Fruit fly (Drosophila melanogaster) whole organism, adult: ENCODE results near the gene unk.

ENCODE experiments used
- CG12768 ChIP-seq: fragments of 200-800 bp; sonication (Bioruptor generic); optimal IDR thresholded peaks from 2 replicates; lab custom pipeline; 2017; ENCODE audit warnings: missing biosample characterization, missing genetic modification characterization, mild to moderate bottlenecking, moderate library complexity, missing genetic modification reagents
- tj ChIP-seq: fragments of 200-800 bp; sonication (Bioruptor generic); optimal IDR thresholded peaks from 3 replicates; lab custom pipeline; 2017; ENCODE audit warnings: missing biosample characterization, mild to moderate bottlenecking, missing genetic modification characterization, moderate library complexity

DNA sequence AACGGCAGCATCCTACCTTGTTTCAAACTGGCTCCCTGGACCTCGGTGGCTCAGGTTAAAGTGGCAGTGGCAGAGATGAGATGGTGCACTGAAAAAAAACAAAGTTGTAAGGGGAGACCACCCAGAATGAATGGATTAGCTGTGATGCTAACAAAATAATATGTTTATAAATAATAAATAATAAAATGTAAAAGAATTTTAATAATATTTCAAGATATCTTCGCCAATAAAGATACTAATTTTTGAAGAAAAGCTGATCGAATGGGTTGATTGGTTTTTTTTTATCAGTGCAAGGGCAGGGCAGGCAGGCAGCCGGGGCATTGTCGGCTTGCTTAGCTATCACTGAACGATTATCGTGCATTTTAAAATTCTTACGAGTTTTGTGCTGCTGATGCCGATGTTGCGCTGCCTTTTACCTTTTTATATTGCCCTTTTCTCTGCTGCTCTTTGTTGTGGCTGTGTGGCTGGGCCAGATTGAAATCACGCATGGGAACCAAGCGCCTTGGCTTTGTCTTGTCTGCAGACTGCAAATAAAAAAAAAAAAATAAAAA lies 8.6 kb downstream of the unk start:
- no peak for TF ChIP-seq CG12768 (GFP tag; lab: Kevin White, UChicago)
- TF ChIP-seq tj: no peak
